Worm (Caenorhabditis elegans): ENCODE results near the gene ctr-9.

The ctr-9 gene

ce11 chrIII:9487454-9487853, 3.7 kb upstream of the ctr-9 start:
- TF ChIP-seq tlp-1 (tag; optimal IDR thresholded peaks at IDR 0.05) (no peak), elt-2 (tag; optimal IDR thresholded peaks at IDR 0.05) (peak; percentile 6)

- no peak for TF ChIP-seq unc-62 (GFP tag; optimal IDR thresholded peaks at IDR 0.05)
- no peak for TF ChIP-seq hpl-2 (GFP tag; optimal IDR thresholded peaks at IDR 0.05)
- no peak for TF ChIP-seq mab-9 (GFP tag; IDR thresholded peaks at IDR 0.05)
- no peak for TF ChIP-seq nhr-237 (tag; optimal IDR thresholded peaks at IDR 0.05)
Observed at ce11 chrIII:9488027-9488426, 3.2 kb upstream of the ctr-9 start.

ce11 chrIII:9488431-9488830, 2.8 kb upstream of the ctr-9 start, which contains the start of gene nlp-36:
Gene nlp-36, plus strand, starts transcription at chrIII:9488731.
- TF ChIP-seq unc-98 (GFP tag; IDR thresholded peaks at IDR 0.05) (no peak), hlh-4 (tag; optimal IDR thresholded peaks at IDR 0.05) (no peak), C34B4.2 (tag; optimal IDR thresholded peaks at IDR 0.05) (no peak), zag-1 (tag; optimal IDR thresholded peaks at IDR 0.05) (no peak), nhr-28 (tag; optimal IDR thresholded peaks at IDR 0.05) (no peak), lin-14 (GFP tag; optimal IDR thresholded peaks at IDR 0.05) (no peak), nhr-11 (tag; optimal IDR thresholded peaks at IDR 0.05) (no peak), lsy-2 (tag; optimal IDR thresholded peaks at IDR 0.05) (no peak), elt-3 (tag; optimal IDR thresholded peaks at IDR 0.05) (no peak), blmp-1 (tag; optimal IDR thresholded peaks at IDR 0.05) (no peak), tlp-1 (tag; optimal IDR thresholded peaks at IDR 0.05) (no peak), C04F5.9 (tag; optimal IDR thresholded peaks at IDR 0.05) (no peak), lin-39 (tag; optimal IDR thresholded peaks at IDR 0.05) (no peak), mef-2 (tag; optimal IDR thresholded peaks at IDR 0.05) (no peak), ama-1 (optimal IDR thresholded peaks at IDR 0.05) (no peak), pqm-1 (tag; optimal IDR thresholded peaks at IDR 0.05) (no peak), lin-13 (GFP tag; optimal IDR thresholded peaks at IDR 0.05) (no peak)

- TF ChIP-seq isw-1 (GFP tag; IDR thresholded peaks at IDR 0.05) (no peak), fkh-8 (tag; optimal IDR thresholded peaks at IDR 0.05) (no peak), nhr-85 (tag) (no peak), efl-1 (optimal IDR thresholded peaks at IDR 0.05) (no peak), efl-1 (GFP tag; optimal IDR thresholded peaks at IDR 0.05 in 1 of 2) (peak in 1 of 2 experiments; percentile 91), C04F5.9 (tag; optimal IDR thresholded peaks at IDR 0.05) (no peak)
Observed at ce11 chrIII:9489798-9490197, 1.4 kb upstream of the ctr-9 start.

ce11 chrIII:9494209-9494608, 3.0 kb downstream of the ctr-9 start:
- no peak for TF ChIP-seq nhr-84 (tag; optimal IDR thresholded peaks at IDR 0.05)
- no peak for TF ChIP-seq efl-1 (optimal IDR thresholded peaks at IDR 0.05)
- TF ChIP-seq efl-1 (GFP tag; optimal IDR thresholded peaks at IDR 0.05 in 1 of 2) = peak in 1 of 2 experiments; percentile 91

- no peak for TF ChIP-seq ets-5 (GFP tag; IDR thresholded peaks at IDR 0.05)
- no peak for TF ChIP-seq hpl-2 (GFP tag; optimal IDR thresholded peaks at IDR 0.05)
- no peak for TF ChIP-seq nhr-77 (tag; optimal IDR thresholded peaks at IDR 0.05)
- TF ChIP-seq ceh-8 (GFP tag; optimal IDR thresholded peaks at IDR 0.05) = no peak
- TF ChIP-seq efl-1 (optimal IDR thresholded peaks at IDR 0.05) = no peak
- TF ChIP-seq efl-1 (GFP tag; optimal IDR thresholded peaks at IDR 0.05 in 1 of 2) = peak in 1 of 2 experiments; percentile 90
- no peak for TF ChIP-seq skn-1 (tag; optimal IDR thresholded peaks at IDR 0.05)
- no peak for TF ChIP-seq ces-1 (GFP tag; optimal IDR thresholded peaks at IDR 0.05)
Observed at ce11 chrIII:9496083-9496482, 4.9 kb downstream of the ctr-9 start.

ce11 chrIII:9497412-9497811, 6.2 kb downstream of the ctr-9 start:
- TF ChIP-seq aha-1 (tag; optimal IDR thresholded peaks at IDR 0.05) (no peak), swsn-7 (tag; optimal IDR thresholded peaks at IDR 0.05) (no peak), nhr-90 (tag; optimal IDR thresholded peaks at IDR 0.05; ENCODE audit: poor library complexity) (no peak), hpl-2 (GFP tag; optimal IDR thresholded peaks at IDR 0.05) (no peak), nhr-71 (tag; optimal IDR thresholded peaks at IDR 0.05) (no peak), nhr-20 (tag; optimal IDR thresholded peaks at IDR 0.05) (no peak), tbx-2 (tag; optimal IDR thresholded peaks at IDR 0.05) (no peak), nhr-84 (tag; optimal IDR thresholded peaks at IDR 0.05) (no peak), fkh-4 (tag; optimal IDR thresholded peaks at IDR 0.05; ENCODE audit: borderline replicate concordance) (no peak), tlp-1 (tag; optimal IDR thresholded peaks at IDR 0.05) (no peak), ama-1 (optimal IDR thresholded peaks at IDR 0.05) (no peak), sup-37 (GFP tag; optimal IDR thresholded peaks at IDR 0.05) (no peak), aly-2 (tag; optimal IDR thresholded peaks at IDR 0.05) (no peak), ztf-11 (tag; optimal IDR thresholded peaks at IDR 0.05) (no peak), lin-15B (tag; optimal IDR thresholded peaks at IDR 0.05) (no peak), nhr-12 (tag; optimal IDR thresholded peaks at IDR 0.05) (no peak), nhr-85 (tag) (no peak)
